Fruit fly (Drosophila melanogaster): Measurements from ENCODE around the gene Toll-6.

The Toll-6 gene

DNA sequence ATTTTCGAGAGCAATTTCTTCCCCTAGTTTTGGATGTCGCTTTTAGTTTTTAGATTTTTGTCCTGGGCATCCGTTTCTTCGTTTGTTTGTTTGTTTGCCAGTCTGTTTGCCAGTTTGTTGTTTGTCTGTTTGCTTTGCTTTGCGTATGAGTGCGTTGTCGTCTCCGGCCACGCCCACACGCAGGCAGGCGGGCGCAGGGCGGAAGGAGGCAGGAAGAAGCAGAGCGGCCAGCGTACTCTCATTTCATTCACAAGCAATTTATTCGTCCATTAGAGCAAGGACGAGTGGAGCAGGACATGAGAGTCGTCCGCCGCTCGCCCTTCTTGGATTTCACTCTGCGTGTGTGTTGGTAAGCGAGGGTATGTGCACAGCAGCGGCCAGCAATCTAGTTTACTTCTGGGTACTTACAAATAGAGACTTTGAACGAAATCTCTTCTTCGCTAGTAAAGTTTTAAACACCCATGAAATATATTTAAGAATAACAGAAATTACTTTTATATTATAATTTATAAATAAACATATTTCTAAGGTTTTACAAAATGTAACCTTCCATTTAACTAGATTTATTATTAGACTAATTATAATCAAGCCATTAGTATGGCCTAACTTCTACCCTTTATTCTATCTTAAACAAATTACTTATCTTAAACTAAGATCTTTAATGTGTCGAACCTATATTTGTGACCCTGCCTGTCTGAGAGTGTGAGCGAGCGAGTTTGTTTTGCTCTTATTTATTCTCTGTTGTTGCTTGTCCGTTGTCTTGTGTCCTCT lies 11.4 kb downstream of the Toll-6 start (continued):
- TF ChIP-seq ato (GFP tag; IDR thresholded peaks at IDR 0.05; ENCODE audit: partially characterized antibody) (no peak), CG6813 (GFP tag; optimal IDR thresholded peaks at IDR 0.05) (peak; percentile 69), Sry-β (GFP tag; optimal IDR thresholded peaks at IDR 0.05) (peak; percentile 6), C15 (GFP tag; IDR thresholded peaks at IDR 0.05) (no peak), Usf (GFP tag; optimal IDR thresholded peaks at IDR 0.05) (peak; percentile 71), Dp (GFP tag; optimal IDR thresholded peaks at IDR 0.05) (no peak), unpg (GFP tag; optimal IDR thresholded peaks at IDR 0.05) (peak; percentile 54), mam (GFP tag; optimal IDR thresholded peaks at IDR 0.05) (no peak), Opbp (GFP tag; IDR thresholded peaks at IDR 0.05; ENCODE audit: partially characterized antibody) (no peak), Nf-YC (tag; optimal IDR thresholded peaks at IDR 0.05) (peak; percentile 44), CG17829 (tag; optimal IDR thresholded peaks at IDR 0.05) (peak; percentile 93), CG43689 (GFP tag; IDR thresholded peaks at IDR 0.05) (no peak), pros (GFP tag; optimal IDR thresholded peaks at IDR 0.05) (no peak), NC2β (GFP tag; optimal IDR thresholded peaks at IDR 0.05) (no peak), knrl (GFP tag; IDR thresholded peaks at IDR 0.05; ENCODE audit: partially characterized antibody) (no peak), dpn (GFP tag; optimal IDR thresholded peaks at IDR 0.05) (peak in 1 of 2 experiments; percentile 16), CG4730 (GFP tag; IDR thresholded peaks at IDR 0.05) (no peak), klu (GFP tag; IDR thresholded peaks at IDR 0.05) (no peak), CG9932 (GFP tag; IDR thresholded peaks at IDR 0.05) (no peak), ken (GFP tag; IDR thresholded peaks at IDR 0.05) (no peak), CG1233 (GFP tag; optimal IDR thresholded peaks at IDR 0.05) (peak; percentile 66), nerfin-2 (GFP tag; IDR thresholded peaks at IDR 0.05; ENCODE audit: partially characterized antibody) (no peak), CG6854 (GFP tag; optimal IDR thresholded peaks at IDR 0.05) (peak; percentile 26), Six4 (GFP tag; optimal IDR thresholded peaks at IDR 0.05) (peak; percentile 14), lola (GFP tag; optimal IDR thresholded peaks at IDR 0.05) (peak in 1 of 3 experiments; percentile 92), Hand (GFP tag; optimal IDR thresholded peaks at IDR 0.05) (peak; percentile 62), CG7928 (GFP tag; optimal IDR thresholded peaks at IDR 0.05) (no peak), CG12744 (GFP tag; optimal IDR thresholded peaks at IDR 0.05) (no peak), CG14014 (GFP tag; IDR thresholded peaks at IDR 0.05) (no peak), ewg (GFP tag; optimal IDR thresholded peaks at IDR 0.05) (peak; percentile 15), CG5180 (GFP tag; optimal IDR thresholded peaks at IDR 0.05) (peak; percentile 44), CG3163 (GFP tag; optimal IDR thresholded peaks at IDR 0.05) (no peak), lbe (GFP tag; optimal IDR thresholded peaks at IDR 0.05) (no peak), odd (GFP tag; optimal IDR thresholded peaks at IDR 0.05) (peak; percentile 79), CG14965 (GFP tag; optimal IDR thresholded peaks at IDR 0.05; ENCODE audit: borderline replicate concordance) (no peak), Oli (tag; optimal IDR thresholded peaks at IDR 0.05) (peak; percentile 71), MTF-1 (GFP tag; optimal IDR thresholded peaks at IDR 0.05; ENCODE audit: borderline replicate concordance) (no peak), emc (GFP tag; optimal IDR thresholded peaks at IDR 0.05) (no peak), CG10147 (GFP tag; optimal IDR thresholded peaks at IDR 0.05) (peak; percentile 62), Dfd (GFP tag; optimal IDR thresholded peaks at IDR 0.05) (no peak), bigmax (GFP tag; optimal IDR thresholded peaks at IDR 0.05) (no peak), fd3F (GFP tag; optimal IDR thresholded peaks at IDR 0.05) (peak; percentile 2), Aef1 (GFP tag; IDR thresholded peaks at IDR 0.05) (no peak), fru (optimal IDR thresholded peaks at IDR 0.05) (no peak), lmd (GFP tag; IDR thresholded peaks at IDR 0.05) (peak; percentile 59), CG7556 (GFP tag; optimal IDR thresholded peaks at IDR 0.05) (peak; percentile 93), oc (tag; optimal IDR thresholded peaks at IDR 0.05) (no peak), gem (tag; optimal IDR thresholded peaks at IDR 0.05) (peak; percentile 86)

Measured in whole organism, embryonic.